Fruit fly (Drosophila melanogaster) whole organism, embryonic: Measurements from ENCODE around the gene CG15930.

Experiments
- Aef1 ChIP-seq: fragments of 200-800 bp; sonication (Bioruptor generic); IDR thresholded peaks from 3 replicates; pipeline ENCODE4 v1.3.6; 2022; ENCODE audit warnings: missing biosample characterization, missing genetic modification characterization
- Atf3 ChIP-seq: fragments of 200-800 bp; sonication (Bioruptor generic); optimal IDR thresholded peaks from 3 replicates; lab custom pipeline; 2016; ENCODE audit warnings: missing biosample characterization, missing genetic modification characterization
- Bdp1 ChIP-seq: fragments of 200-800 bp; sonication (Bioruptor generic); optimal IDR thresholded peaks from 3 replicates; lab custom pipeline; 2016; ENCODE audit warnings: missing biosample characterization, missing genetic modification characterization
- CG1024 ChIP-seq: fragments of 200-800 bp; sonication (Bioruptor generic); IDR thresholded peaks from 2 replicates; pipeline ENCODE4 v1.3.6; 2022; ENCODE audit warnings: missing biosample characterization, missing genetic modification characterization
- CG12071 ChIP-seq: fragments of 200-800 bp; sonication (Bioruptor generic); optimal IDR thresholded peaks from 3 replicates; lab custom pipeline; 2018; ENCODE audit warnings: missing biosample characterization, mild to moderate bottlenecking, missing genetic modification characterization
- CG12236 ChIP-seq: fragments of 200-800 bp; sonication (Bioruptor generic); optimal IDR thresholded peaks from 2 replicates; lab custom pipeline; 2016; ENCODE audit warnings: missing biosample characterization, missing genetic modification characterization
- CG12659 ChIP-seq: fragments of 200-800 bp; sonication (Bioruptor generic); optimal IDR thresholded peaks from 3 replicates; lab custom pipeline; 2017; ENCODE audit warnings: mild to moderate bottlenecking, missing biosample characterization, missing genetic modification reagents, missing genetic modification characterization
- CG13123 ChIP-seq: fragments of 200-800 bp; sonication (Bioruptor generic); optimal IDR thresholded peaks from 2 replicates; lab custom pipeline; 2016; ENCODE audit warnings: missing biosample characterization, missing genetic modification characterization
- CG13296 ChIP-seq: fragments of 200-800 bp; sonication (Bioruptor generic); optimal IDR thresholded peaks from 3 replicates; lab custom pipeline; 2018; ENCODE audit warnings: missing biosample characterization, mild to moderate bottlenecking, missing genetic modification characterization
- CG14860 ChIP-seq: fragments of 200-800 bp; sonication (Bioruptor generic); IDR thresholded peaks from 3 replicates; pipeline ENCODE4 v1.3.6; 2022; ENCODE audit warnings: missing biosample characterization, missing genetic modification characterization; ENCODE audit not compliant: partially characterized antibody
- CG15269 ChIP-seq: fragments of 200-800 bp; sonication (Bioruptor generic); optimal IDR thresholded peaks from 2 replicates; lab custom pipeline; 2018; ENCODE audit warnings: missing biosample characterization, mild to moderate bottlenecking, missing genetic modification characterization, moderate library complexity
- CG16815 ChIP-seq: fragments of 200-800 bp; sonication (Bioruptor generic); optimal IDR thresholded peaks from 3 replicates; lab custom pipeline; 2017; ENCODE audit warnings: missing biosample characterization, mild to moderate bottlenecking, missing genetic modification characterization
- CG17361 ChIP-seq: fragments of 200-800 bp; sonication (Bioruptor generic); IDR thresholded peaks from 3 replicates; pipeline ENCODE4 v1.3.6; 2022; ENCODE audit warnings: missing biosample characterization, missing genetic modification characterization
- CG18599 ChIP-seq: fragments of 200-800 bp; sonication (Bioruptor generic); optimal IDR thresholded peaks from 3 replicates; lab custom pipeline; 2017; ENCODE audit warnings: missing biosample characterization, missing genetic modification characterization, mild to moderate bottlenecking, moderate library complexity, missing genetic modification reagents
- CG3163 ChIP-seq: fragments of 200-800 bp; sonication (Bioruptor generic); optimal IDR thresholded peaks from 3 replicates; lab custom pipeline; 2016; ENCODE audit warnings: missing biosample characterization, missing genetic modification characterization
- CG4360 ChIP-seq: fragments of 200-800 bp; sonication (Bioruptor generic); IDR thresholded peaks from 2 replicates; pipeline ENCODE4 v1.3.6; 2022; ENCODE audit warnings: missing biosample characterization, missing genetic modification characterization
- CG4820 ChIP-seq: fragments of 200-800 bp; sonication (Bioruptor generic); optimal IDR thresholded peaks from 3 replicates; lab custom pipeline; 2016; ENCODE audit warnings: missing biosample characterization, missing genetic modification characterization
- CG6175 ChIP-seq: fragments of 200-800 bp; sonication (Bioruptor generic); IDR thresholded peaks from 3 replicates; pipeline ENCODE4 v1.3.6; 2022; ENCODE audit warnings: missing biosample characterization, missing genetic modification characterization
- CG6254 ChIP-seq: fragments of 200-800 bp; sonication (Bioruptor generic); optimal IDR thresholded peaks from 3 replicates; lab custom pipeline; 2017; ENCODE audit warnings: mild to moderate bottlenecking, missing biosample characterization, missing genetic modification reagents, missing genetic modification characterization
- CG6272 ChIP-seq: fragments of 200-800 bp; sonication (Bioruptor generic); IDR thresholded peaks from 2 replicates; pipeline ENCODE4 v1.3.6; 2022; ENCODE audit warnings: missing biosample characterization, missing genetic modification characterization
- CG6689 ChIP-seq: fragments of 200-800 bp; sonication (Bioruptor generic); IDR thresholded peaks from 2 replicates; pipeline ENCODE4 v1.3.6; 2022; ENCODE audit warnings: missing biosample characterization, missing genetic modification characterization
- CG7357 ChIP-seq: fragments of 200-800 bp; sonication (Bioruptor generic); IDR thresholded peaks from 3 replicates; pipeline ENCODE4 v1.3.6; 2022; ENCODE audit warnings: missing biosample characterization, missing genetic modification characterization
- CG7786 ChIP-seq: fragments of 200-800 bp; sonication (Bioruptor generic); optimal IDR thresholded peaks from 2 replicates; lab custom pipeline; 2016; ENCODE audit warnings: missing biosample characterization, missing genetic modification characterization
- CG7987 ChIP-seq: fragments of 200-800 bp; sonication (Bioruptor generic); optimal IDR thresholded peaks from 2 replicates; lab custom pipeline; 2018; ENCODE audit warnings: missing biosample characterization, mild to moderate bottlenecking, missing genetic modification characterization, moderate library complexity
- CG8281 ChIP-seq: fragments of 200-800 bp; sonication (Bioruptor generic); optimal IDR thresholded peaks from 2 replicates; lab custom pipeline; 2018; ENCODE audit warnings: missing biosample characterization, mild to moderate bottlenecking, missing genetic modification characterization, moderate library complexity
- CG8478 ChIP-seq: fragments of >200 bp; optimal IDR thresholded peaks from 2 replicates; lab custom pipeline; 2018
- CkIIα-i1 ChIP-seq: fragments of 200-800 bp; sonication (Bioruptor generic); IDR thresholded peaks from 2 replicates; pipeline ENCODE4 v1.3.6; 2022; ENCODE audit warnings: missing biosample characterization, missing genetic modification characterization
- ERR ChIP-seq: fragments of 200-800 bp; sonication (Bioruptor generic); optimal IDR thresholded peaks from 2 replicates; lab custom pipeline; 2016; ENCODE audit warnings: missing biosample characterization, missing genetic modification characterization
- GATAe ChIP-seq: fragments of 200-800 bp; sonication (Bioruptor generic); conservative IDR thresholded peaks from 2 replicates; pipeline ENCODE4 v1.3.6; 2022; ENCODE audit warnings: missing biosample characterization, missing genetic modification characterization
- Hand ChIP-seq: fragments of 200-800 bp; sonication (Bioruptor generic); optimal IDR thresholded peaks from 2 replicates; lab custom pipeline; 2017; ENCODE audit warnings: mild to moderate bottlenecking, missing biosample characterization, missing genetic modification reagents, missing genetic modification characterization
- Hmx ChIP-seq: fragments of 200-800 bp; sonication (Bioruptor generic); optimal IDR thresholded peaks from 2 replicates; lab custom pipeline; 2016; ENCODE audit warnings: missing biosample characterization, missing genetic modification characterization
- Mes4 ChIP-seq: fragments of 200-800 bp; sonication (Bioruptor generic); optimal IDR thresholded peaks from 2 replicates; lab custom pipeline; 2016; ENCODE audit warnings: missing biosample characterization, missing genetic modification characterization
- Myb ChIP-seq: fragments of 200-800 bp; sonication (Bioruptor generic); optimal IDR thresholded peaks from 2 replicates; lab custom pipeline; 2016; ENCODE audit warnings: missing biosample characterization, missing genetic modification characterization
- ab ChIP-seq: fragments of 200-800 bp; sonication (Bioruptor generic); optimal IDR thresholded peaks from 2 replicates; lab custom pipeline; 2016; ENCODE audit warnings: missing biosample characterization, missing genetic modification characterization
- ap ChIP-seq: fragments of 200-800 bp; sonication (Bioruptor generic); IDR thresholded peaks from 2 replicates; pipeline ENCODE4 v1.3.6; 2022; ENCODE audit warnings: missing biosample characterization, missing genetic modification characterization
- ara ChIP-seq: fragments of 200-800 bp; sonication (Bioruptor generic); IDR thresholded peaks from 2 replicates; pipeline ENCODE4 v1.3.6; 2022; ENCODE audit warnings: missing biosample characterization, missing genetic modification characterization
- az2 ChIP-seq: fragments of 200-800 bp; sonication (Bioruptor generic); optimal IDR thresholded peaks from 3 replicates; lab custom pipeline; 2016; ENCODE audit warnings: missing biosample characterization, missing genetic modification characterization
- ci ChIP-seq: fragments of 200-800 bp; sonication (Bioruptor generic); IDR thresholded peaks from 3 replicates; pipeline ENCODE4 v1.3.6; 2022; ENCODE audit warnings: missing biosample characterization, missing genetic modification characterization
- crp ChIP-seq, 2 experiments: fragments of 200-800 bp; sonication (Bioruptor generic); optimal IDR thresholded peaks; 2 replicates in 1 of 2; 3 replicates in 1 of 2; lab custom pipeline; 2017; ENCODE audit warnings: missing biosample characterization in 2 of 2, missing genetic modification characterization in 2 of 2, mild to moderate bottlenecking in 1 of 2, moderate library complexity in 1 of 2
- dimm ChIP-seq: fragments of 200-800 bp; sonication (Bioruptor generic); IDR thresholded peaks from 2 replicates; pipeline ENCODE4 v1.3.6; 2022; ENCODE audit warnings: missing biosample characterization, missing genetic modification characterization
- en ChIP-seq: fragments of 200-800 bp; sonication (Bioruptor generic); optimal IDR thresholded peaks from 2 replicates; lab custom pipeline; 2016; ENCODE audit warnings: missing biosample characterization, missing genetic modification characterization
- fd96Cb ChIP-seq: fragments of 200-800 bp; sonication (Bioruptor generic); optimal IDR thresholded peaks from 2 replicates; lab custom pipeline; 2018; ENCODE audit warnings: missing biosample characterization, mild to moderate bottlenecking, missing genetic modification characterization, moderate library complexity
- gfzf ChIP-seq: fragments of 200-800 bp; sonication (Bioruptor generic); optimal IDR thresholded peaks from 2 replicates; lab custom pipeline; 2016; ENCODE audit warnings: missing biosample characterization, mild to moderate bottlenecking, missing genetic modification characterization, moderate library complexity
- nom ChIP-seq: fragments of 200-800 bp; sonication (Bioruptor generic); optimal IDR thresholded peaks from 2 replicates; lab custom pipeline; 2017; ENCODE audit warnings: missing biosample characterization, missing genetic modification characterization, mild to moderate bottlenecking, moderate library complexity, missing genetic modification reagents
- pnt ChIP-seq: fragments of 200-800 bp; sonication (Bioruptor generic); optimal IDR thresholded peaks from 3 replicates; lab custom pipeline; 2016; ENCODE audit warnings: missing biosample characterization, missing genetic modification characterization
- sima ChIP-seq: fragments of 200-800 bp; sonication (Bioruptor generic); optimal IDR thresholded peaks from 2 replicates; lab custom pipeline; 2016; ENCODE audit warnings: missing biosample characterization, missing genetic modification characterization
- slbo ChIP-seq: fragments of 200-800 bp; sonication (Bioruptor generic); IDR thresholded peaks from 2 replicates; pipeline ENCODE4 v1.3.6; 2022; ENCODE audit warnings: missing biosample characterization, missing genetic modification characterization
- ssp ChIP-seq: fragments of 200-800 bp; sonication (Bioruptor generic); IDR thresholded peaks from 2 replicates; pipeline ENCODE4 v1.3.6; 2022; ENCODE audit warnings: missing biosample characterization, missing genetic modification characterization
- stc ChIP-seq: fragments of 200-800 bp; sonication (Bioruptor generic); IDR thresholded peaks from 2 replicates; pipeline ENCODE4 v1.3.6; 2022; ENCODE audit warnings: missing biosample characterization, missing genetic modification characterization
- tap ChIP-seq: fragments of 200-800 bp; optimal IDR thresholded peaks from 3 replicates; lab custom pipeline; 2019; ENCODE audit warnings: missing biosample characterization, mild to moderate bottlenecking, missing genetic modification characterization, moderate library complexity
- zen2 ChIP-seq: fragments of 200-800 bp; sonication (Bioruptor generic); IDR thresholded peaks from 3 replicates; pipeline ENCODE4 v1.3.6; 2022; ENCODE audit warnings: missing biosample characterization, missing genetic modification characterization; ENCODE audit not compliant: partially characterized antibody

The CG15930 gene

DNA sequence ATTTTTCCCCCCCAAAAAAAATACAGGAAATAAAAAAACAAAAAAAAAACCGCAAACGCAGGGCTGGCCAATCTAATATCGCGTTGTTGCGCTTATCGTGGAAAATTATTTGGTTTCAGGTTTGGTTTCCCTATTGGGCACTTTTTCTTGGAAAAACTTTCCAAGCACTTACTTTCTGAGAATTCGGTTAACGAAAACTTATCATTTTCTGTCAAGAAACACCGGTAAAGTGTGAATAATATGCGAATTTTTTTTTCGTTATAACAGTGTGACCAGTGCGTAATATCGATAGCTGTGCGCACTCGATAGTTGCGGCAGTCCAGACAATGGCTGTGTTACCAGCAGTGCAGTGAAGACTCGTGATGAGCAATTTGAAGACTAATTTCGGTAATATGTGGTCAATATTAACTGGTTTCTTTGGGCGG lies 5.4 kb upstream of the CG15930 start, which contains the start of gene Rnp4F (continued):
- TF ChIP-seq ssp (GFP tag; lab: Robert Waterston, UW) (peak; percentile 97), zen2 (GFP tag; lab: Robert Waterston, UW) (peak; percentile 24; the same call in 1 of the 3 replicates), ERR (GFP tag; lab: Kevin White, UChicago) (peak; percentile 39), CG13123 (GFP tag; lab: Kevin White, UChicago) (peak; percentile 16), CG12071 (no peak), sima (no peak), CG16815 (peak; percentile 48), Myb (GFP tag; lab: Kevin White, UChicago) (peak; percentile 82), CG7987 (peak; percentile 7), Aef1 (peak; percentile 67), CG6175 (GFP tag; lab: Robert Waterston, UW) (0 out of 3 replicates have a peak, but pooled peaks have one; percentile 42), CG12659 (GFP tag; lab: Kevin White, UChicago) (peak; percentile 70), Hand (GFP tag; lab: Kevin White, UChicago) (no peak), CG17361 (GFP tag; lab: Robert Waterston, UW) (no peak; the same call in 1 of the 3 replicates), Bdp1 (GFP tag; lab: Kevin White, UChicago) (peak; percentile 37), fd96Cb (tag; lab: Kevin White, UChicago) (no peak), CG12236 (GFP tag; lab: Kevin White, UChicago) (no peak), Mes4 (GFP tag; lab: Kevin White, UChicago) (peak; percentile 41), CG1024 (peak; percentile 75), gfzf (GFP tag; lab: Kevin White, UChicago) (peak; percentile 65), CG14860 (GFP tag; lab: Robert Waterston, UW) (peak; percentile 72), pnt (GFP tag; lab: Kevin White, UChicago) (peak; percentile 73), CG7357 (GFP tag; lab: Robert Waterston, UW) (peak; percentile 95), CG7786 (GFP tag; lab: Kevin White, UChicago) (peak; percentile 82), ci (peak; percentile 67; the same call in 2 of the 3 replicates), CG4360 (no peak), nom (GFP tag; lab: Kevin White, UChicago) (peak; percentile 76), dimm (GFP tag; lab: Robert Waterston, UW) (no peak), slbo (GFP tag; lab: Robert Waterston, UW) (peak; percentile 86), GATAe (GFP tag; lab: Robert Waterston, UW) (no peak), CG3163 (GFP tag; lab: Kevin White, UChicago) (peak; percentile 36), CG4820 (GFP tag; lab: Kevin White, UChicago) (peak; percentile 41), CG8478 (lab: Kevin White, UChicago) (no peak), ap (0 out of 2 replicates have a peak, but pooled peaks have one; percentile 5), stc (GFP tag; lab: Robert Waterston, UW) (0 out of 2 replicates have a peak, but pooled peaks have one; percentile 6), CG6272 (GFP tag; lab: Robert Waterston, UW) (peak; percentile 83), Atf3 (GFP tag; lab: Kevin White, UChicago) (peak; percentile 57), Hmx (GFP tag; lab: Kevin White, UChicago) (no peak), CG8281 (tag; lab: Kevin White, UChicago) (no peak), az2 (GFP tag; lab: Kevin White, UChicago) (peak; percentile 68), CG15269 (tag; lab: Kevin White, UChicago) (peak; percentile 11), CG6254 (no peak), ab (GFP tag; lab: Kevin White, UChicago) (peak; percentile 53), ara (GFP tag; lab: Robert Waterston, UW) (peak; percentile 67), CG13296 (GFP tag; lab: Kevin White, UChicago) (peak; percentile 42), tap (no peak), en (GFP tag; lab: Kevin White, UChicago) (no peak), CG6689 (GFP tag; lab: Robert Waterston, UW) (peak; percentile 64), CG18599 (GFP tag; lab: Kevin White, UChicago) (no peak), CkIIα-i1 (GFP tag; lab: Robert Waterston, UW) (no peak), crp (GFP tag; optimal IDR thresholded peaks at IDR 0.05; lab: Kevin White, UChicago) (peak in 1 of 2 experiments; percentile 15)
